Fruit fly (Drosophila melanogaster): ENCODE results near the gene CG7131.

Gene CG7131

dm6 chr3R:18283441-18283840 is 5.1 kb downstream of the CG7131 start, which contains the start of the genes CG14312 and CG8064 (continued):
- peak; percentile 31 for TF ChIP-seq NC2β (GFP tag; optimal IDR thresholded peaks at IDR 0.05)
- no peak for TF ChIP-seq dysf (GFP tag; IDR thresholded peaks at IDR 0.05)
- peak; percentile 76 for TF ChIP-seq CG3847 (GFP tag; IDR thresholded peaks at IDR 0.05)
- no peak for TF ChIP-seq Pdp1 (GFP tag; optimal IDR thresholded peaks at IDR 0.05)
- TF ChIP-seq Awh (GFP tag; IDR thresholded peaks at IDR 0.05), result no peak
- no peak for TF ChIP-seq Gug (GFP tag; IDR thresholded peaks at IDR 0.05)
- TF ChIP-seq Antp (GFP tag; optimal IDR thresholded peaks at IDR 0.05), result no peak
- TF ChIP-seq CG8290 (GFP tag; optimal IDR thresholded peaks at IDR 0.05), result no peak
- no peak for TF ChIP-seq CG8290 (tag; optimal IDR thresholded peaks at IDR 0.05)
- TF ChIP-seq CG8478 (optimal IDR thresholded peaks at IDR 0.05), result no peak
- TF ChIP-seq CG8765 (GFP tag; IDR thresholded peaks at IDR 0.05), result no peak
- no peak for TF ChIP-seq BtbVII (GFP tag; optimal IDR thresholded peaks at IDR 0.05)
- peak; percentile 66 for TF ChIP-seq HLH4C (GFP tag; IDR thresholded peaks at IDR 0.05; ENCODE audit: partially characterized antibody)
- no peak for TF ChIP-seq CG4820 (GFP tag; optimal IDR thresholded peaks at IDR 0.05)
- TF ChIP-seq klu (GFP tag; IDR thresholded peaks at IDR 0.05), result no peak
- peak; percentile 18 for TF ChIP-seq CG9797 (GFP tag; optimal IDR thresholded peaks at IDR 0.05)
- no peak for TF ChIP-seq Hand (GFP tag; optimal IDR thresholded peaks at IDR 0.05)
- no peak for TF ChIP-seq CG6813 (GFP tag; optimal IDR thresholded peaks at IDR 0.05)
- TF ChIP-seq Taf1 (GFP tag; IDR thresholded peaks at IDR 0.05), result no peak
- TF ChIP-seq Dll (GFP tag; IDR thresholded peaks at IDR 0.05; ENCODE audit: partially characterized antibody), result peak; percentile 75; the same call in 3 of the 4 replicates
- TF ChIP-seq cato (GFP tag; optimal IDR thresholded peaks at IDR 0.05; ENCODE audit: borderline replicate concordance), result no peak
- TF ChIP-seq shn (GFP tag; optimal IDR thresholded peaks at IDR 0.05), result no peak
- no peak for TF ChIP-seq CG10462 (GFP tag; optimal IDR thresholded peaks at IDR 0.05)
- no peak for TF ChIP-seq CG3163 (GFP tag; optimal IDR thresholded peaks at IDR 0.05)
- TF ChIP-seq Usf (GFP tag; optimal IDR thresholded peaks at IDR 0.05), result no peak
- no peak for TF ChIP-seq crol (GFP tag; IDR thresholded peaks at IDR 0.05)
- TF ChIP-seq CG10274 (GFP tag; optimal IDR thresholded peaks at IDR 0.05), result no peak
- no peak for TF ChIP-seq trh (GFP tag; optimal IDR thresholded peaks at IDR 0.05)
- TF ChIP-seq CG34224 (GFP tag; IDR thresholded peaks at IDR 0.05; ENCODE audit: partially characterized antibody), result peak; percentile 46; the same call in 1 of the 3 replicates
- TF ChIP-seq CG18011 (GFP tag; optimal IDR thresholded peaks at IDR 0.05), result peak; percentile 3
- no peak for TF ChIP-seq ham (GFP tag; IDR thresholded peaks at IDR 0.05)
- no peak for TF ChIP-seq fd102C (GFP tag; optimal IDR thresholded peaks at IDR 0.05)
- TF ChIP-seq stwl (tag; optimal IDR thresholded peaks at IDR 0.05), result peak; percentile 73
- no peak for TF ChIP-seq lilli (GFP tag; optimal IDR thresholded peaks at IDR 0.05)
- TF ChIP-seq gfzf (GFP tag; optimal IDR thresholded peaks at IDR 0.05), result peak; percentile 25
- TF ChIP-seq Dref (GFP tag; IDR thresholded peaks at IDR 0.05), result peak; percentile 94
- TF ChIP-seq bbx (GFP tag; IDR thresholded peaks at IDR 0.05; ENCODE audit: partially characterized antibody), result peak; percentile 65
- TF ChIP-seq corto (GFP tag; optimal IDR thresholded peaks at IDR 0.05), result no peak
- no peak for TF ChIP-seq tll (GFP tag; optimal IDR thresholded peaks at IDR 0.05)
- TF ChIP-seq cwo (GFP tag; optimal IDR thresholded peaks at IDR 0.05), result peak; percentile 91
- TF ChIP-seq CG7987 (GFP tag; optimal IDR thresholded peaks at IDR 0.05), result no peak
- no peak for TF ChIP-seq pan (optimal IDR thresholded peaks at IDR 0.05)
- TF ChIP-seq pan (GFP tag; optimal IDR thresholded peaks at IDR 0.05 in 1 of 2, IDR thresholded peaks at IDR 0.05 in 1 of 2), result no peak
- peak; percentile 44; the same call in 1 of the 3 replicates for TF ChIP-seq vnd (GFP tag; IDR thresholded peaks at IDR 0.05; ENCODE audit: partially characterized antibody)
- TF ChIP-seq CG7271 (tag; optimal IDR thresholded peaks at IDR 0.05), result no peak
- TF ChIP-seq phol (tag; optimal IDR thresholded peaks at IDR 0.05), result peak; percentile 15
- TF ChIP-seq ranshi (GFP tag; IDR thresholded peaks at IDR 0.05), result no peak
- TF ChIP-seq CG17612 (GFP tag; IDR thresholded peaks at IDR 0.05), result no peak
- TF ChIP-seq Bteb2 (GFP tag; optimal IDR thresholded peaks at IDR 0.05), result no peak
- no peak for TF ChIP-seq Atf3 (GFP tag; optimal IDR thresholded peaks at IDR 0.05)
- no peak for TF ChIP-seq so (GFP tag; IDR thresholded peaks at IDR 0.05)
- no peak for TF ChIP-seq luna (GFP tag; optimal IDR thresholded peaks at IDR 0.05)

Data from whole organism, embryonic.